Fruit fly (Drosophila melanogaster): ENCODE measurements around the gene Cpr67Fb.

The Cpr67Fb gene

DNA sequence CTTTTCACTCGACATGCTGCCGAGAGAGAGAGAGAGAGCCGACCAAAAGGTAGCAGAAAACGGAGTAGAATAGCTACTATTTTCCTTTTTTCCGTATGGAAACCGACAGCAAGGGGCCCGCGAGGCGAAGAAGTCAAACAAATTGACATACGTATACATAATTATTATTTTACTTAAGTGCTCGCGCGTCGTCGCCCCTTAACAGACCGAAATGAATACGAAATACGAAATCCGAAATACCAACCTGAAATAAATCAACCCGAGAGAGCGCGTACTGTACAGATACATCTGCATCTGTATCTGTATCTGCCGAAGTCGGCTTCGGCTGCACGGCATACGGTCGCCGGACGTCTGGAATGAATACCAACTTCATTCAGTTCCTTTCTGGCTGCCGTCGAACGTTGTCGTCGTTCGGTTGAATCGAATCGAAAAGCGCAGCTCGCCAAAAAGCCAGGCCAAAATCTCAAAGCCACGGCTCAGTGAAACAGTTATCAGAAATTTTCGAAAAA lies 36.4 kb upstream of the Cpr67Fb start (continued):
- TF ChIP-seq CG11902 (GFP tag; optimal IDR thresholded peaks at IDR 0.05) (no peak), CG32006 (GFP tag; optimal IDR thresholded peaks at IDR 0.05) (no peak), CG9139 (GFP tag; optimal IDR thresholded peaks at IDR 0.05) (peak; percentile 61), svp (GFP tag) (no peak), Ets96B (tag; optimal IDR thresholded peaks at IDR 0.05) (peak; percentile 2), CG3032 (tag; optimal IDR thresholded peaks at IDR 0.05) (peak; percentile 24), salr (GFP tag; optimal IDR thresholded peaks at IDR 0.05) (peak in 1 of 2 experiments; percentile 31), Eip78C (GFP tag) (no peak), dsx (GFP tag; optimal IDR thresholded peaks at IDR 0.05; ENCODE audit: poor library complexity, severe bottlenecking) (peak; percentile 61), achi (GFP tag; optimal IDR thresholded peaks at IDR 0.05) (peak; percentile 25), Sox102F (GFP tag; optimal IDR thresholded peaks at IDR 0.05) (peak; percentile 61), Hr4 (GFP tag; optimal IDR thresholded peaks at IDR 0.05) (no peak), CG1621 (tag; optimal IDR thresholded peaks at IDR 0.05) (peak; percentile 59), esn (GFP tag; optimal IDR thresholded peaks at IDR 0.05) (peak; percentile 32), CG31627 (GFP tag; optimal IDR thresholded peaks at IDR 0.05) (no peak), Smox (GFP tag; optimal IDR thresholded peaks at IDR 0.05) (peak; percentile 14), topi (GFP tag; optimal IDR thresholded peaks at IDR 0.05) (peak; percentile 21)

dm6 chr3L:10858569-10858968 lies 35.4 kb upstream of the Cpr67Fb start:
- TF ChIP-seq CG6163 (GFP tag; IDR thresholded peaks at IDR 0.05) (0 out of 3 replicates have a peak, but pooled peaks have one; percentile 12), fd59A (GFP tag; optimal IDR thresholded peaks at IDR 0.05) (no peak), esn (GFP tag; optimal IDR thresholded peaks at IDR 0.05) (peak; percentile 8), fkh (GFP tag; optimal IDR thresholded peaks at IDR 0.05) (peak; percentile 86), Ets96B (tag; optimal IDR thresholded peaks at IDR 0.05) (no peak), CG34406 (GFP tag; optimal IDR thresholded peaks at IDR 0.05) (peak; percentile 5), vri (GFP tag; optimal IDR thresholded peaks at IDR 0.05) (peak; percentile 9)

dm6 chr3L:10860042-10860643 lies 33.8 kb upstream of the Cpr67Fb start:
- TF ChIP-seq Eip78C (GFP tag) (peak; percentile 23), svp (GFP tag) (no peak), fkh (GFP tag; optimal IDR thresholded peaks at IDR 0.05) (peak; percentile 52)

DNA sequence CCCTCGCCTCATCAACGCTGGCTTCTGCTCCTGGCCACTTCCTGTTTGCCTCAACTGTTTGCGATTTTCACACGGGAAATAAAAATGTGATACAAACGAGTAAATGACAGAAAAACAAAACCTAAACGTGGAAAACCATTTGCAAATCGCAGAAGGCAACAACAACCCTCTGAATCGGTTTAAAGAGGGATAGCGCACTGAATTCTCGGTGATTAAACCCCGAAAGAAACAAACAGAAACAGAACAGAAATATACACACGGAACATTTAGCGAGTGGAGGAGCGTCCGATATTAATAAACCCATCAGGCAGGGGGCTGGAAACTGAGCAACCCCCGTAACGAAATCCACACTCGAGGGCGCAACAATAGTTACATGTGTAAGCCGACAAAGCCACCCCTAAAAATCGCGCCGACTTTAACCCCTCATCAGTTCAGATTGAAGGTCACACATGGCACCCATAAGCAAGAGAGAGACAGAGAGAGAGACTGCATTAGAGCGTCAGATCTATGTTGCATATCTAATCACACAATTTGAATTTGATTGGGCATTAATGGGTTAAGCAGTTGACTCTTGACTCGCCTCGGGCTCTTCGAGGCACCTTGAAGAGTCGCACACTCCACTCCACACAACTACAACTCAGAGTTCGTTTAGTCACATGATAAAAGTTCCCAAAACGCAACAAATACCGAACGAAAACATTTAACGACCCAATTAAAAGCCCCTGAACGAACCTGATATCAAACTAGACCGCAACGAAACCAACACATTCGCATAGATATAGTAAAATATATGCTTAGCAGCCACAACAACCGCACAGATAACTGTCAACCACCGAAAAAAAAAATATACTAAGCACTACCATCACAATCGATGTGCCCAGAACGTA lies 32.1 kb upstream of the Cpr67Fb start:
- TF ChIP-seq Hr4 (GFP tag; optimal IDR thresholded peaks at IDR 0.05): no peak
- TF ChIP-seq fkh (GFP tag; optimal IDR thresholded peaks at IDR 0.05): no peak
- TF ChIP-seq CG6808 (GFP tag; optimal IDR thresholded peaks at IDR 0.05): no peak
- no peak for TF ChIP-seq CG31627 (GFP tag; optimal IDR thresholded peaks at IDR 0.05)
- TF ChIP-seq ss (GFP tag; optimal IDR thresholded peaks at IDR 0.05): no peak
- no peak for TF ChIP-seq Lpt (GFP tag; optimal IDR thresholded peaks at IDR 0.05)
- no peak for TF ChIP-seq cyc (GFP tag; optimal IDR thresholded peaks at IDR 0.05)
- no peak for TF ChIP-seq CG8319 (GFP tag; optimal IDR thresholded peaks at IDR 0.05)
- no peak for TF ChIP-seq Sox102F (GFP tag; optimal IDR thresholded peaks at IDR 0.05)
- no peak for TF ChIP-seq CG8632 (GFP tag; optimal IDR thresholded peaks at IDR 0.05)
- TF ChIP-seq Sox15 (GFP tag; optimal IDR thresholded peaks at IDR 0.05): no peak
- TF ChIP-seq CG15336 (GFP tag; IDR thresholded peaks at IDR 0.05): no peak
- no peak for TF ChIP-seq CG6163 (GFP tag; IDR thresholded peaks at IDR 0.05)
- TF ChIP-seq pdm3 (GFP tag; optimal IDR thresholded peaks at IDR 0.05): no peak
- no peak for TF ChIP-seq dsx (GFP tag; optimal IDR thresholded peaks at IDR 0.05; ENCODE audit: poor library complexity, severe bottlenecking)
- TF ChIP-seq Gug (GFP tag; IDR thresholded peaks at IDR 0.05): no peak
- TF ChIP-seq Ets96B (tag; optimal IDR thresholded peaks at IDR 0.05): no peak

All from whole organism, prepupa.